Worm (Caenorhabditis elegans) whole organism, late embryonic: ENCODE data around the gene sap-49.

ENCODE experiments used
- C08G9.2 ChIP-seq: sonication (generic microtip); optimal IDR thresholded peaks from 2 replicates; lab custom pipeline; 2016; ENCODE audit warnings: mild to moderate bottlenecking, missing genetic modification characterization, moderate library complexity, missing compliant biosample characterization
- C38D4.7 ChIP-seq: fragments of 200-800 bp; sonication (Bioruptor generic); optimal IDR thresholded peaks from 2 replicates; lab custom pipeline; 2018; ENCODE audit warnings: mild to moderate bottlenecking, missing genetic modification characterization, moderate library complexity, missing compliant biosample characterization
- F13H6.1 ChIP-seq: sonication (generic microtip); optimal IDR thresholded peaks from 2 replicates; lab custom pipeline; 2016; ENCODE audit warnings: missing genetic modification characterization, missing compliant biosample characterization
- K09A11.1 ChIP-seq: sonication (generic microtip); optimal IDR thresholded peaks from 2 replicates; lab custom pipeline; 2017; ENCODE audit warnings: antibody characterized with exemption, mild to moderate bottlenecking, missing genetic modification characterization, missing compliant biosample characterization; ENCODE audit not compliant: insufficient read depth
- T23F11.4 ChIP-seq: fragments of 200-800 bp; sonication (Bioruptor generic); optimal IDR thresholded peaks from 2 replicates; lab custom pipeline; 2018; ENCODE audit warnings: mild to moderate bottlenecking, missing genetic modification characterization, missing compliant biosample characterization
- ahr-1 ChIP-seq: sonication (generic microtip); optimal IDR thresholded peaks from 2 replicates; lab custom pipeline; 2016; ENCODE audit warnings: missing genetic modification characterization, missing compliant biosample characterization
- ama-1 ChIP-seq: fragments of 150-350 bp; optimal IDR thresholded peaks from 2 replicates; lab custom pipeline; 2014
- ceh-14 ChIP-seq: sonication (generic microtip); optimal IDR thresholded peaks from 2 replicates; lab custom pipeline; 2016; ENCODE audit warnings: missing genotype, missing genetic modification characterization, missing compliant biosample characterization
- ceh-18 ChIP-seq: sonication (generic microtip); optimal IDR thresholded peaks from 2 replicates; lab custom pipeline; 2016; ENCODE audit warnings: missing genetic modification characterization, missing compliant biosample characterization
- ceh-2 ChIP-seq: sonication (generic microtip); optimal IDR thresholded peaks from 2 replicates; lab custom pipeline; 2016; ENCODE audit warnings: missing genotype, missing genetic modification characterization, missing compliant biosample characterization
- ceh-22 ChIP-seq: sonication (generic microtip); optimal IDR thresholded peaks from 2 replicates; lab custom pipeline; 2017; ENCODE audit warnings: missing biosample characterization, missing genetic modification characterization
- ceh-24 ChIP-seq: sonication (generic microtip); optimal IDR thresholded peaks from 2 replicates; lab custom pipeline; 2016; ENCODE audit warnings: mild to moderate bottlenecking, missing genetic modification characterization, missing compliant biosample characterization
- ceh-30 ChIP-seq: fragments of 150-350 bp; optimal IDR thresholded peaks from 2 replicates; lab custom pipeline; 2014; ENCODE audit warnings: missing biosample characterization, missing genetic modification characterization
- ceh-31 ChIP-seq: sonication (generic microtip); optimal IDR thresholded peaks from 2 replicates; lab custom pipeline; 2016; ENCODE audit warnings: missing genetic modification characterization, missing compliant biosample characterization
- ceh-34 ChIP-seq: sonication (generic microtip); optimal IDR thresholded peaks from 2 replicates; lab custom pipeline; 2016; ENCODE audit warnings: mild to moderate bottlenecking, missing genetic modification characterization, missing compliant biosample characterization
- ceh-45 ChIP-seq: fragments of 200-800 bp; sonication (Bioruptor generic); IDR thresholded peaks from 2 replicates; pipeline ENCODE4 v1.3.6; 2022; ENCODE audit warnings: missing genetic modification reagents, missing genetic modification characterization, missing compliant biosample characterization
- ceh-48 ChIP-seq: sonication (generic microtip); optimal IDR thresholded peaks from 2 replicates; lab custom pipeline; 2016; ENCODE audit warnings: missing genetic modification characterization, inconsistent platforms, missing compliant biosample characterization
- ceh-6 ChIP-seq: fragments of 200-800 bp; sonication (Bioruptor generic); optimal IDR thresholded peaks from 2 replicates; lab custom pipeline; 2018; ENCODE audit warnings: mild to moderate bottlenecking, missing genetic modification characterization, missing compliant biosample characterization
- ceh-9 ChIP-seq: sonication (generic microtip); optimal IDR thresholded peaks from 2 replicates; lab custom pipeline; 2016; ENCODE audit warnings: mild to moderate bottlenecking, missing genetic modification characterization, inconsistent platforms, missing compliant biosample characterization
- che-1 ChIP-seq: sonication (generic microtip); optimal IDR thresholded peaks from 2 replicates; lab custom pipeline; 2016; ENCODE audit warnings: mild to moderate bottlenecking, missing genetic modification characterization, missing compliant biosample characterization
- dmd-4 ChIP-seq: sonication (generic microtip); optimal IDR thresholded peaks from 2 replicates; lab custom pipeline; 2016; ENCODE audit warnings: borderline replicate concordance, missing genetic modification characterization, missing compliant biosample characterization
- elt-2 ChIP-seq: sonication (generic microtip); optimal IDR thresholded peaks from 2 replicates; lab custom pipeline; 2016; ENCODE audit warnings: missing genetic modification reagents, missing genetic modification characterization, missing compliant biosample characterization
- ets-4 ChIP-seq: sonication (generic microtip); optimal IDR thresholded peaks from 2 replicates; lab custom pipeline; 2016; ENCODE audit warnings: missing genetic modification characterization, missing compliant biosample characterization
- fax-1 ChIP-seq: sonication (generic microtip); optimal IDR thresholded peaks from 2 replicates; lab custom pipeline; 2016; ENCODE audit warnings: missing genotype, missing genetic modification characterization, missing compliant biosample characterization
- fkh-10 ChIP-seq: fragments of 150-350 bp; optimal IDR thresholded peaks from 2 replicates; lab custom pipeline; 2014; ENCODE audit warnings: missing biosample characterization, missing genetic modification reagents, missing genetic modification characterization
- fkh-6 ChIP-seq: sonication (generic microtip); optimal IDR thresholded peaks from 2 replicates; lab custom pipeline; 2016; ENCODE audit warnings: missing genetic modification characterization, missing compliant biosample characterization
- gmeb-2 ChIP-seq: sonication (generic microtip); optimal IDR thresholded peaks from 2 replicates; lab custom pipeline; 2016; ENCODE audit warnings: missing genetic modification characterization, inconsistent platforms, missing compliant biosample characterization
- hlh-13 ChIP-seq: fragments of 200-800 bp; sonication (Bioruptor generic); optimal IDR thresholded peaks from 2 replicates; lab custom pipeline; 2018; ENCODE audit warnings: mild to moderate bottlenecking, missing genetic modification characterization, missing compliant biosample characterization
- hlh-15 ChIP-seq: sonication (generic microtip); optimal IDR thresholded peaks from 2 replicates; lab custom pipeline; 2016; ENCODE audit warnings: missing genetic modification characterization, missing compliant biosample characterization
- hlh-6 ChIP-seq: sonication (generic microtip); optimal IDR thresholded peaks from 2 replicates; lab custom pipeline; 2016; ENCODE audit warnings: missing genotype, missing genetic modification characterization, missing compliant biosample characterization
- lim-6 ChIP-seq: sonication (generic microtip); optimal IDR thresholded peaks from 2 replicates; lab custom pipeline; 2016; ENCODE audit warnings: missing genetic modification characterization, missing compliant biosample characterization
- lin-11 ChIP-seq: fragments of 200-800 bp; sonication (Bioruptor generic); optimal IDR thresholded peaks from 2 replicates; lab custom pipeline; 2018; ENCODE audit warnings: mild to moderate bottlenecking, missing genetic modification characterization, missing compliant biosample characterization
- madf-2 ChIP-seq: sonication (generic microtip); optimal IDR thresholded peaks from 2 replicates; lab custom pipeline; 2017; ENCODE audit warnings: missing genetic modification characterization, missing compliant biosample characterization
- npax-4 ChIP-seq: sonication (generic microtip); optimal IDR thresholded peaks from 2 replicates; lab custom pipeline; 2016; ENCODE audit warnings: missing genetic modification characterization, missing compliant biosample characterization
- pat-9 ChIP-seq: fragments of 200-800 bp; sonication (Bioruptor generic); optimal IDR thresholded peaks from 2 replicates; lab custom pipeline; 2018; ENCODE audit warnings: mild to moderate bottlenecking, missing genetic modification characterization, moderate library complexity, missing compliant biosample characterization
- pha-2 ChIP-seq: sonication (generic microtip); optimal IDR thresholded peaks from 2 replicates; lab custom pipeline; 2017; ENCODE audit warnings: mild to moderate bottlenecking, missing genetic modification characterization, missing compliant biosample characterization
- pha-4 ChIP-seq: fragments of 150-350 bp; optimal IDR thresholded peaks from 2 replicates; lab custom pipeline; 2018; ENCODE audit warnings: missing biosample characterization, missing genetic modification reagents, missing genetic modification characterization
- rnt-1 ChIP-seq: sonication (generic microtip); optimal IDR thresholded peaks from 2 replicates; lab custom pipeline; 2016; ENCODE audit warnings: missing genetic modification characterization, missing compliant biosample characterization
- sdc-2 ChIP-seq: sonication (generic microtip); optimal IDR thresholded peaks from 2 replicates; lab custom pipeline; 2016; ENCODE audit warnings: missing genotype, missing genetic modification characterization, missing compliant biosample characterization
- sox-2 ChIP-seq: fragments of 200-800 bp; sonication (Bioruptor generic); IDR thresholded peaks from 2 replicates; pipeline ENCODE4 v1.3.6; 2022; ENCODE audit warnings: missing genetic modification reagents, missing genetic modification characterization, missing compliant biosample characterization
- sox-4 ChIP-seq: sonication (generic microtip); optimal IDR thresholded peaks from 2 replicates; lab custom pipeline; 2017; ENCODE audit warnings: mild to moderate bottlenecking, missing genetic modification characterization, inconsistent platforms, missing compliant biosample characterization
- tbx-2 ChIP-seq: sonication (generic microtip); optimal IDR thresholded peaks from 2 replicates; lab custom pipeline; 2016; ENCODE audit warnings: missing genetic modification characterization, missing compliant biosample characterization
- ttx-3 ChIP-seq: sonication (generic microtip); optimal IDR thresholded peaks from 2 replicates; lab custom pipeline; 2016; ENCODE audit warnings: missing genetic modification reagents, missing genetic modification characterization, missing compliant biosample characterization
- unc-3 ChIP-seq, 2 experiments: fragments of 200-800 bp in 1 of 2; sonication (Bioruptor generic) in 1 of 2; sonication (generic microtip) in 1 of 2; conservative IDR thresholded peaks in 1 of 2; optimal IDR thresholded peaks in 1 of 2; 2 replicates each; pipeline versions ENCODE4 v1.3.6 to Lab custom; 2016 to 2022; ENCODE audit warnings: missing compliant biosample characterization in 2 of 2, missing genetic modification characterization in 2 of 2, missing genetic modification reagents in 1 of 2
- unc-42 ChIP-seq: sonication (generic microtip); optimal IDR thresholded peaks from 2 replicates; lab custom pipeline; 2016; ENCODE audit warnings: missing genotype, missing genetic modification characterization, missing compliant biosample characterization
- unc-55 ChIP-seq: sonication (generic microtip); optimal IDR thresholded peaks from 2 replicates; lab custom pipeline; 2017; ENCODE audit warnings: missing biosample characterization, missing genetic modification reagents, missing genetic modification characterization
- unc-86 ChIP-seq: sonication (generic microtip); optimal IDR thresholded peaks from 2 replicates; lab custom pipeline; 2016; ENCODE audit warnings: missing genetic modification characterization, missing compliant biosample characterization
- ztf-16 ChIP-seq: sonication (generic microtip); optimal IDR thresholded peaks from 2 replicates; lab custom pipeline; 2017; ENCODE audit warnings: missing genetic modification characterization, missing compliant biosample characterization

The sap-49 gene

DNA sequence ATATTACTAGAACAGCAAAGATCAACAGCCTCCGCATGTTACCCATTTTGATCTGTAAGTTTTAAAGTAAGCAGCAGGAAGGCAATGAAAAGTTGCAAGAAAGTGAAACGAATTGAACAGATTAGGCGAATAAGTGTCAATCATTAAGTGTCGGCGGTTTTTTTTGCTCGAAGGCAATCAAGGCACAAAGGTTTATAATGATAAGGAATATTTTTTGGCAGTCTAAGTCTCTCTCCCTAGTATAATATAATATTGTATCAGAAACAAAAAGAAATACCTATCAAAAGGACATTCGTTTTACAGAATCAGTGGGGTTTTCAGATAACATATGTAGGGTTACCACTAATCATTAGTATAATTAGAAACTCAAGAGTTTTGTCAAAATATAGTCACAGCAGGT lies 2.9 kb downstream of the sap-49 start, which contains the start of gene nrf-6:
Gene nrf-6 (minus strand): TSS at position 52 of the 400 bp plus-strand sequence.
- TF ChIP-seq sox-4 (no peak), elt-2 (peak; percentile 80)

DNA sequence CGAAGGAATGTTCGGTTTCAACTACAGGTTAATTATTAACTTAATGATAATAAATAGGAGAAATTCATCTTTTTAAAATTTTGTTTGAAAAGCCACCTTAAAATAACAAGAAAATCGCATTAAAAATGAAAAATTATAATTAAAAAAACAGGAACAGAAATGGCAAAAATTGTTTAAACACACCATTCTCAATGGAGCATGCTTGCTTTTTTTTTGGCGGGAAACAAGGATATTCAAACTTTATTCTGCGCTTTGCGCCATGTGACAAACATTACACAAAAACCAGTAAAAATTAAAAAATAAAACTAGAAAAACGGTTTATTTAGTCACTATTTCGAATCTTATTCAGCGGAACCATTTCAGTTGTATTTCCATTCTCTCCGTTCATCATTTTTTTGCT lies 6.8 kb downstream of the sap-49 start:
- TF ChIP-seq T23F11.4 (GFP tag; lab: Kevin White, UChicago) (no peak), fax-1 (no peak), pat-9 (no peak), ceh-48 (no peak), sox-2 (GFP tag; lab: Robert Waterston, UW) (no peak), hlh-15 (tag; lab: Kevin White, UChicago) (no peak), unc-55 (GFP tag; lab: Kevin White, UChicago) (no peak), ceh-31 (tag; lab: Kevin White, UChicago) (no peak), F13H6.1 (no peak), hlh-6 (tag; lab: Kevin White, UChicago) (no peak), npax-4 (tag; lab: Kevin White, UChicago) (no peak), fkh-10 (GFP tag; lab: Kevin White, UChicago) (no peak), lim-6 (no peak), sdc-2 (tag; lab: Kevin White, UChicago) (no peak), K09A11.1 (no peak), ahr-1 (tag; lab: Kevin White, UChicago) (no peak), pha-4 (tag; lab: Kevin White, UChicago) (no peak), ttx-3 (no peak), ama-1 (lab: Kevin White, UChicago) (no peak), tbx-2 (tag; lab: Kevin White, UChicago) (no peak)

DNA sequence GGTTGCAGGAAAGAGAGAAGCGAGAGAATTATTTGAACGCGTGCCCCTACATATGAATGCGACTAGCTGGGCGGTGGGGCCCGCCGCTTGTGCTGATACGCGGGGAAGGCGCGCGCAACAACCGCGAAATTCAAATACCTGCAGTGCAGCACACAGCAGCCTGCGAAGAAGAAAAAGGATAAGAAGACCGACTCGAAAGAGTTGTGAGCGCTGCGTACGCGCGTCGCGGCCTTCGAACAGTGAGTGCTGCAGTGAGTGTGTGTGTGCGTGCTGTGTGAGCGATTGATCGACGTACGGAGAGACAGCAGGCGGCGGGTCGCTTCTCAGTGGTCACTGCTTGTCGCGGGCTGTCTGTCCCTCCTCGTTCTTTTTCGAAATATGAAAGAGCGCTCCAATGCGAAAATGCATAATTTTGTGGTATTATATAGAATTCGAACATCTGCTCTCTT lies 7.3 kb downstream of the sap-49 start:
- TF ChIP-seq ceh-31 (tag; lab: Kevin White, UChicago) (peak; percentile 79), hlh-15 (tag; lab: Kevin White, UChicago) (no peak), fkh-6 (tag; lab: Kevin White, UChicago) (peak; percentile 52), T23F11.4 (GFP tag; lab: Kevin White, UChicago) (peak; percentile 71), sox-4 (peak; percentile 40), ceh-22 (tag; lab: Kevin White, UChicago) (no peak), ama-1 (lab: Kevin White, UChicago) (no peak), unc-42 (tag; lab: Kevin White, UChicago) (peak; percentile 79), C08G9.2 (peak; percentile 60), ceh-14 (tag; lab: Kevin White, UChicago) (no peak), elt-2 (peak; percentile 62), pha-4 (tag; lab: Kevin White, UChicago) (no peak), ceh-34 (tag; lab: Kevin White, UChicago) (peak; percentile 94), ceh-45 (0 out of 2 replicates have a peak, but pooled peaks have one; percentile 23), unc-3 (GFP tag; conservative IDR thresholded peaks at IDR 0.05; lab: Robert Waterston, UW) (no peak), unc-3 (tag; optimal IDR thresholded peaks at IDR 0.05; lab: Kevin White, UChicago) (no peak), rnt-1 (peak; percentile 87), fkh-10 (GFP tag; lab: Kevin White, UChicago) (no peak), unc-55 (GFP tag; lab: Kevin White, UChicago) (peak; percentile 63), C38D4.7 (GFP tag; lab: Kevin White, UChicago) (peak; percentile 6), ets-4 (tag; lab: Kevin White, UChicago) (peak; percentile 66), ceh-2 (tag; lab: Kevin White, UChicago) (peak; percentile 44), sdc-2 (tag; lab: Kevin White, UChicago) (peak; percentile 54), dmd-4 (tag; lab: Kevin White, UChicago) (no peak), ceh-30 (tag; lab: Kevin White, UChicago) (no peak), unc-86 (tag; lab: Kevin White, UChicago) (peak; percentile 29), ztf-16 (tag; lab: Kevin White, UChicago) (no peak), lin-11 (tag; lab: Kevin White, UChicago) (no peak), gmeb-2 (tag; lab: Kevin White, UChicago) (no peak), hlh-13 (GFP tag; lab: Kevin White, UChicago) (no peak), ceh-6 (GFP tag; lab: Kevin White, UChicago) (peak; percentile 51), madf-2 (tag; lab: Kevin White, UChicago) (peak; percentile 59), ceh-9 (tag; lab: Kevin White, UChicago) (no peak), ceh-24 (tag; lab: Kevin White, UChicago) (no peak), ceh-18 (peak; percentile 90), che-1 (tag; lab: Kevin White, UChicago) (peak; percentile 52), pha-2 (tag; lab: Kevin White, UChicago) (no peak), hlh-6 (tag; lab: Kevin White, UChicago) (peak; percentile 74)
